Worm (Caenorhabditis elegans) whole organism, late embryonic: ENCODE data around the gene hpo-39.

ENCODE experiments used
- ceh-45 ChIP-seq: fragments of 200-800 bp; sonication (Bioruptor generic); IDR thresholded peaks from 2 replicates; pipeline ENCODE4 v1.3.6; 2022; ENCODE audit warnings: missing genetic modification reagents, missing genetic modification characterization, missing compliant biosample characterization
- nfya-1 ChIP-seq: sonication (generic microtip); optimal IDR thresholded peaks from 2 replicates; lab custom pipeline; 2017; ENCODE audit warnings: missing genetic modification characterization, mild to moderate bottlenecking, missing compliant biosample characterization, antibody characterized with exemption, moderate library complexity

DNA sequence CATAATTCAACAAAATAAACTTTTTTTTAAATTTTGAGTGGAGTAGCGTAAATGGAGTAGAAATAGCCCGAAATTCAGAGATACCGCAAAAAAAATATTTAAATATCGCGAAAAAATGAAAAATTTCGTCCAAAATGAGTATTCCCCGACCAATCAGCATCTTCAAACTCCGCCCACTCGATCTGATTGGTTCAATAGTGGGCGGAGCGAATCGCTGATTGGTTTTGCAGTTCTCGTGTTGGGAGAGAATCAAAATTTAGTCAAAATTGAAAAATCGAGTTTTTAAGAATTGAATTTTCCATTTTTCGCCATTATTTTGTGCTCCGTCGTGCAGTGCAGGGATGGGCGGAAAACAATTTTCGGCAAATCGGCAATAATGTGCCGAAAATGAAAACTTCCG lies 1.7 kb upstream of the hpo-39 start:
- TF ChIP-seq ceh-45 (GFP tag; lab: Robert Waterston, UW) (no peak), nfya-1 (peak; percentile 92)
